Worm (Caenorhabditis elegans) whole organism, early embryonic: Measurements from ENCODE around the gene K10B2.4.

Experiments
- ama-1 ChIP-seq: fragments of 150-350 bp; optimal IDR thresholded peaks from 2 replicates; lab custom pipeline; 2014
- flt-1 ChIP-seq: fragments of 200-800 bp; sonication (Bioruptor generic); IDR thresholded peaks from 2 replicates; pipeline ENCODE4 v1.3.6; 2022; ENCODE audit warnings: missing genetic modification characterization, missing compliant biosample characterization
- tra-4 ChIP-seq: sonication (generic microtip); optimal IDR thresholded peaks from 2 replicates; lab custom pipeline; 2017; ENCODE audit warnings: missing genetic modification characterization, missing compliant biosample characterization

DNA sequence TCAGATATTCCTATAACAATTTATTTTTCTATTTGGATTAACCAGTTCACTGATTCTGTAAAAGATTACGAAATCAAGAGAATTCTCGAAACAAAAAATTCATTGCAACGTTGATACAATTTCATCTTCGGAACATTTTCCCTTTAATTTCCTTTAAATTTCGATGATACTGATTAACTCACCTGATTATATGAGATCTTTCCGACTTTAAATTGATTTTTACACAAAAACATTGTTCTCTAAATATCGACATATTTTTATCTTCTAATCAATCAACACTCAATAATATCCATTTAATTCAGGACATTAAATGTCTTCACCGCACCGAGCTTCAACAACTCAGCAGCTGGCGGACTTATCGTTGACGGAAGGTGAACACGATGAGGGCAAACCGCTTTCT is 10.2 kb upstream of the K10B2.4 start, which contains the start of gene lin-23:
- TF ChIP-seq ama-1 (no peak), tra-4 (no peak), flt-1 (GFP tag; lab: Robert Waterston, UW) (no peak)
